Worm (Caenorhabditis elegans): ENCODE data around the gene K02E2.11.

K02E2.11 gene

ce11 chrV:20424229-20425182 is 41.4 kb downstream of the K02E2.11 start (continued):
- no peak for TF ChIP-seq K11D2.4 (GFP tag; IDR thresholded peaks at IDR 0.05)
- no peak for TF ChIP-seq C17E4.6 (GFP tag; IDR thresholded peaks at IDR 0.05)
- no peak for TF ChIP-seq nhr-120 (GFP tag; IDR thresholded peaks at IDR 0.05)
- no peak for TF ChIP-seq F57C9.4 (tag; optimal IDR thresholded peaks at IDR 0.05)
- TF ChIP-seq K12H6.12 (tag; optimal IDR thresholded peaks at IDR 0.05): no peak
- TF ChIP-seq bed-2 (GFP tag; IDR thresholded peaks at IDR 0.05): no peak
- no peak for TF ChIP-seq nhr-27 (tag; optimal IDR thresholded peaks at IDR 0.05)
- no peak for TF ChIP-seq Y95B8A.8 (GFP tag; IDR thresholded peaks at IDR 0.05)
- no peak for TF ChIP-seq him-1 (tag; optimal IDR thresholded peaks at IDR 0.05)
- TF ChIP-seq sdz-38 (tag; optimal IDR thresholded peaks at IDR 0.05): no peak
- no peak for TF ChIP-seq ztf-18 (tag; optimal IDR thresholded peaks at IDR 0.05)
- TF ChIP-seq attf-3 (GFP tag; conservative IDR thresholded peaks at IDR 0.05): no peak
- no peak for TF ChIP-seq pha-4 (tag; optimal IDR thresholded peaks at IDR 0.05)
- peak in 1 of 3 experiments; percentile 51 for TF ChIP-seq lin-35 (GFP tag; optimal IDR thresholded peaks at IDR 0.05)
- TF ChIP-seq nhr-90 (tag; optimal IDR thresholded peaks at IDR 0.05): no peak
- no peak for TF ChIP-seq lsl-1 (GFP tag; optimal IDR thresholded peaks at IDR 0.05)
- peak; percentile 37 for TF ChIP-seq nhr-80 (tag; optimal IDR thresholded peaks at IDR 0.05)
- no peak for TF ChIP-seq athp-1 (tag; optimal IDR thresholded peaks at IDR 0.05)
- TF ChIP-seq fkh-3 (tag; optimal IDR thresholded peaks at IDR 0.05): no peak
- TF ChIP-seq madf-6 (GFP tag; IDR thresholded peaks at IDR 0.05): peak; percentile 14; the same call in 1 of the 2 replicates
- TF ChIP-seq let-526 (GFP tag; IDR thresholded peaks at IDR 0.05): no peak
- TF ChIP-seq ztf-26 (tag; optimal IDR thresholded peaks at IDR 0.05): peak; percentile 20
- peak; percentile 29; the same call in 1 of the 2 replicates for TF ChIP-seq ceh-91 (GFP tag; IDR thresholded peaks at IDR 0.05)
- TF ChIP-seq B0035.1 (tag; optimal IDR thresholded peaks at IDR 0.05): no peak
- peak; percentile 45; the same call in 1 of the 2 replicates for TF ChIP-seq D2030.7 (GFP tag; IDR thresholded peaks at IDR 0.05)
- peak; percentile 46 for TF ChIP-seq dpl-1 (GFP tag; optimal IDR thresholded peaks at IDR 0.05)
- TF ChIP-seq T26A5.8 (tag; optimal IDR thresholded peaks at IDR 0.05): no peak
- no peak for TF ChIP-seq let-607 (tag; optimal IDR thresholded peaks at IDR 0.05)
- no peak for TF ChIP-seq somi-1 (GFP tag; optimal IDR thresholded peaks at IDR 0.05)
- no peak for TF ChIP-seq Y53G8AR.9 (GFP tag; conservative IDR thresholded peaks at IDR 0.05)
- no peak for TF ChIP-seq nfyb-1 (GFP tag; IDR thresholded peaks at IDR 0.05)
- TF ChIP-seq hlh-26 (GFP tag; conservative IDR thresholded peaks at IDR 0.05): no peak
- TF ChIP-seq F52B5.7 (tag; optimal IDR thresholded peaks at IDR 0.05): no peak
- TF ChIP-seq lag-1 (GFP tag; IDR thresholded peaks at IDR 0.05): no peak
- no peak for TF ChIP-seq dpff-1 (tag; optimal IDR thresholded peaks at IDR 0.05)
- TF ChIP-seq mel-28 (tag; optimal IDR thresholded peaks at IDR 0.05; ENCODE audit: borderline replicate concordance): no peak
- TF ChIP-seq mcd-1 (GFP tag; IDR thresholded peaks at IDR 0.05): peak; percentile 41
- TF ChIP-seq egl-44 (GFP tag; IDR thresholded peaks at IDR 0.05): no peak
- no peak for TF ChIP-seq Y56A3A.18 (GFP tag; IDR thresholded peaks at IDR 0.05)
- TF ChIP-seq hmg-1.2 (GFP tag; IDR thresholded peaks at IDR 0.05): peak; percentile 66; the same call in 1 of the 2 replicates
- no peak for TF ChIP-seq ceh-79 (tag; optimal IDR thresholded peaks at IDR 0.05)
- TF ChIP-seq aptf-2 (GFP tag; conservative IDR thresholded peaks at IDR 0.05): no peak
- no peak for TF ChIP-seq aptf-3 (GFP tag; IDR thresholded peaks at IDR 0.05)
- TF ChIP-seq xnd-1 (tag; optimal IDR thresholded peaks at IDR 0.05): no peak
- no peak for TF ChIP-seq B0019.2 (GFP tag; conservative IDR thresholded peaks at IDR 0.05)
- peak; percentile 55; the same call in 1 of the 2 replicates for TF ChIP-seq ztf-28 (GFP tag; IDR thresholded peaks at IDR 0.05)
- TF ChIP-seq die-1 (tag; optimal IDR thresholded peaks at IDR 0.05): no peak
- no peak for TF ChIP-seq sea-2 (GFP tag; IDR thresholded peaks at IDR 0.05)
